Fruit fly (Drosophila melanogaster) whole organism, embryonic: ENCODE measurements around the gene CG4950.
A peak's percentile ranks its signal among the peaks of the same experiment; 100 is the strongest.

Experiments used
- CG10267 ChIP-seq: fragments of 200-800 bp; sonication (Bioruptor generic); optimal IDR thresholded peaks from 2 replicates; lab custom pipeline; 2018; ENCODE audit warnings: missing biosample characterization, mild to moderate bottlenecking, missing genetic modification characterization, moderate library complexity
- CG10321 ChIP-seq: fragments of 200-800 bp; sonication (Bioruptor generic); IDR thresholded peaks from 2 replicates; pipeline ENCODE4 v1.3.6; 2022; ENCODE audit warnings: missing biosample characterization, missing genetic modification characterization
- CG10959 ChIP-seq: fragments of 200-800 bp; sonication (Bioruptor generic); IDR thresholded peaks from 2 replicates; pipeline ENCODE4 v1.3.6; 2022; ENCODE audit warnings: missing biosample characterization, missing genetic modification characterization
- CG11456 ChIP-seq: fragments of 200-800 bp; sonication (Bioruptor generic); IDR thresholded peaks from 3 replicates; pipeline ENCODE4 v1.3.6; 2022; ENCODE audit warnings: missing biosample characterization, missing genetic modification characterization
- CG14710 ChIP-seq: fragments of 200-800 bp; sonication (Bioruptor generic); optimal IDR thresholded peaks from 3 replicates; lab custom pipeline; 2019; ENCODE audit warnings: missing biosample characterization, mild to moderate bottlenecking, missing genetic modification characterization, moderate library complexity
- CG1602 ChIP-seq: fragments of 200-800 bp; sonication (Bioruptor generic); optimal IDR thresholded peaks from 3 replicates; lab custom pipeline; 2016; ENCODE audit warnings: missing biosample characterization, missing genetic modification characterization
- CG17186 ChIP-seq: fragments of 200-800 bp; sonication (Bioruptor generic); optimal IDR thresholded peaks from 3 replicates; lab custom pipeline; 2017; ENCODE audit warnings: missing biosample characterization, missing genetic modification reagents, missing genetic modification characterization
- CG17385 ChIP-seq: fragments of 200-800 bp; sonication (Bioruptor generic); optimal IDR thresholded peaks from 3 replicates; lab custom pipeline; 2018; ENCODE audit warnings: missing biosample characterization, mild to moderate bottlenecking, missing genetic modification characterization
- CG18011 ChIP-seq: fragments of 200-800 bp; sonication (Bioruptor generic); optimal IDR thresholded peaks from 2 replicates; lab custom pipeline; 2017; ENCODE audit warnings: missing biosample characterization, missing genetic modification characterization, mild to moderate bottlenecking, moderate library complexity, missing genotype
- CG31365 ChIP-seq: fragments of 200-800 bp; sonication (Bioruptor generic); optimal IDR thresholded peaks from 2 replicates; lab custom pipeline; 2018; ENCODE audit warnings: missing biosample characterization, mild to moderate bottlenecking, missing genetic modification characterization
- CG3163 ChIP-seq: fragments of 200-800 bp; sonication (Bioruptor generic); optimal IDR thresholded peaks from 3 replicates; lab custom pipeline; 2016; ENCODE audit warnings: missing biosample characterization, missing genetic modification characterization
- CG4707 ChIP-seq: fragments of 200-800 bp; sonication (Bioruptor generic); optimal IDR thresholded peaks from 2 replicates; lab custom pipeline; 2018; ENCODE audit warnings: missing biosample characterization, mild to moderate bottlenecking, missing genetic modification characterization, moderate library complexity
- CG6813 ChIP-seq: fragments of 200-800 bp; sonication (Bioruptor generic); optimal IDR thresholded peaks from 2 replicates; lab custom pipeline; 2017; ENCODE audit warnings: missing biosample characterization, missing genetic modification characterization, mild to moderate bottlenecking, moderate library complexity, missing genetic modification reagents
- CG7357 ChIP-seq: fragments of 200-800 bp; sonication (Bioruptor generic); IDR thresholded peaks from 3 replicates; pipeline ENCODE4 v1.3.6; 2022; ENCODE audit warnings: missing biosample characterization, missing genetic modification characterization
- CG9437 ChIP-seq: fragments of 200-800 bp; sonication (Bioruptor generic); optimal IDR thresholded peaks from 2 replicates; lab custom pipeline; 2018; ENCODE audit warnings: missing biosample characterization, mild to moderate bottlenecking, missing genetic modification characterization
- CG9817 ChIP-seq: fragments of 200-800 bp; sonication (Bioruptor generic); optimal IDR thresholded peaks from 2 replicates; lab custom pipeline; 2018; ENCODE audit warnings: missing biosample characterization, mild to moderate bottlenecking, missing genetic modification characterization, moderate library complexity
- CHES-1-like ChIP-seq: fragments of 200-800 bp; sonication (Bioruptor generic); optimal IDR thresholded peaks from 2 replicates; lab custom pipeline; 2016; ENCODE audit warnings: missing biosample characterization, missing genetic modification characterization
- Dek ChIP-seq: fragments of 200-800 bp; sonication (Bioruptor generic); optimal IDR thresholded peaks from 3 replicates; lab custom pipeline; 2019; ENCODE audit warnings: missing biosample characterization, mild to moderate bottlenecking, missing genetic modification characterization, moderate library complexity
- Dref ChIP-seq: fragments of 200-800 bp; sonication (Bioruptor generic); IDR thresholded peaks from 2 replicates; pipeline ENCODE4 v1.3.6; 2022; ENCODE audit warnings: missing biosample characterization, missing genetic modification characterization
- Ets65A ChIP-seq: fragments of 200-800 bp; sonication (Bioruptor generic); peaks from one replicate; lab custom pipeline; 2016; ENCODE audit warnings: missing biosample characterization, missing genetic modification characterization
- Fer3 ChIP-seq: fragments of 200-800 bp; sonication (Bioruptor generic); optimal IDR thresholded peaks from 2 replicates; lab custom pipeline; 2018; ENCODE audit warnings: missing biosample characterization, mild to moderate bottlenecking, missing genetic modification characterization, moderate library complexity
- GATAe ChIP-seq: fragments of 200-800 bp; sonication (Bioruptor generic); conservative IDR thresholded peaks from 2 replicates; pipeline ENCODE4 v1.3.6; 2022; ENCODE audit warnings: missing biosample characterization, missing genetic modification characterization
- HLH3B ChIP-seq: fragments of 200-800 bp; sonication (Bioruptor generic); IDR thresholded peaks from 2 replicates; pipeline ENCODE4 v1.3.6; 2022; ENCODE audit warnings: missing biosample characterization, missing genetic modification characterization
- HLH4C ChIP-seq: fragments of 200-800 bp; sonication (Bioruptor generic); IDR thresholded peaks from 3 replicates; pipeline ENCODE4 v1.3.6; 2022; ENCODE audit warnings: missing biosample characterization, missing genetic modification characterization; ENCODE audit not compliant: partially characterized antibody
- HLH54F ChIP-seq: fragments of 200-800 bp; sonication (Bioruptor generic); optimal IDR thresholded peaks from 3 replicates; lab custom pipeline; 2016; ENCODE audit warnings: missing biosample characterization, missing genetic modification characterization
- Lpt ChIP-seq: fragments of >200 bp; optimal IDR thresholded peaks from 2 replicates; lab custom pipeline; 2018; ENCODE audit warnings: missing biosample characterization, missing genetic modification characterization
- MBD-R2 ChIP-seq: fragments of 200-800 bp; sonication (Bioruptor generic); IDR thresholded peaks from 2 replicates; pipeline ENCODE4 v1.3.6; 2022; ENCODE audit warnings: missing biosample characterization, missing genetic modification characterization
- MESR4 ChIP-seq: fragments of 200-800 bp; sonication (Bioruptor generic); optimal IDR thresholded peaks from 2 replicates; lab custom pipeline; 2018; ENCODE audit warnings: missing biosample characterization, mild to moderate bottlenecking, missing genetic modification characterization, moderate library complexity
- Scr ChIP-seq: fragments of 200-800 bp; sonication (Bioruptor generic); IDR thresholded peaks from 2 replicates; pipeline ENCODE4 v1.3.6; 2022; ENCODE audit warnings: missing biosample characterization, missing genetic modification characterization; ENCODE audit not compliant: partially characterized antibody
- Sin3A ChIP-seq: fragments of >200 bp; optimal IDR thresholded peaks from 2 replicates; lab custom pipeline; 2018
- Sry-δ ChIP-seq: fragments of 200-800 bp; sonication (Bioruptor generic); optimal IDR thresholded peaks from 2 replicates; lab custom pipeline; 2016; ENCODE audit warnings: missing biosample characterization, missing genetic modification characterization
- az2 ChIP-seq: fragments of 200-800 bp; sonication (Bioruptor generic); optimal IDR thresholded peaks from 3 replicates; lab custom pipeline; 2016; ENCODE audit warnings: missing biosample characterization, missing genetic modification characterization
- br ChIP-seq: fragments of >200 bp; optimal IDR thresholded peaks from 2 replicates; lab custom pipeline; 2017
- btn ChIP-seq: fragments of 200-800 bp; sonication (Bioruptor generic); optimal IDR thresholded peaks from 2 replicates; lab custom pipeline; 2016; ENCODE audit warnings: missing biosample characterization, missing genetic modification characterization
- cas ChIP-seq: fragments of 200-800 bp; sonication (Bioruptor generic); IDR thresholded peaks from 2 replicates; pipeline ENCODE4 v1.3.6; 2022; ENCODE audit warnings: missing biosample characterization, missing genetic modification characterization
- cato ChIP-seq: fragments of 200-800 bp; sonication (Bioruptor generic); optimal IDR thresholded peaks from 2 replicates; lab custom pipeline; 2016; ENCODE audit warnings: missing biosample characterization, missing genetic modification characterization, borderline replicate concordance
- caup ChIP-seq: fragments of 200-800 bp; sonication (Bioruptor generic); optimal IDR thresholded peaks from 3 replicates; lab custom pipeline; 2017; ENCODE audit warnings: missing biosample characterization, mild to moderate bottlenecking, missing genetic modification characterization, moderate library complexity; ENCODE audit not compliant: severe bottlenecking
- chn ChIP-seq: fragments of 200-800 bp; sonication (Bioruptor generic); optimal IDR thresholded peaks from 2 replicates; lab custom pipeline; 2016; ENCODE audit warnings: missing biosample characterization, missing genetic modification characterization
- ci ChIP-seq: fragments of 200-800 bp; sonication (Bioruptor generic); IDR thresholded peaks from 3 replicates; pipeline ENCODE4 v1.3.6; 2022; ENCODE audit warnings: missing biosample characterization, missing genetic modification characterization
- corto ChIP-seq: fragments of 200-800 bp; sonication (Bioruptor generic); optimal IDR thresholded peaks from 2 replicates; lab custom pipeline; 2016; ENCODE audit warnings: missing biosample characterization, mild to moderate bottlenecking, missing genetic modification characterization, moderate library complexity
- dm ChIP-seq: fragments of 200-800 bp; sonication (Bioruptor generic); optimal IDR thresholded peaks from 3 replicates; lab custom pipeline; 2016; ENCODE audit warnings: missing biosample characterization, missing genetic modification characterization
- knrl ChIP-seq: fragments of 200-800 bp; sonication (Bioruptor generic); IDR thresholded peaks from 3 replicates; pipeline ENCODE4 v1.3.6; 2022; ENCODE audit warnings: missing biosample characterization, missing genetic modification characterization; ENCODE audit not compliant: partially characterized antibody
- lmd ChIP-seq: fragments of 200-800 bp; sonication (Bioruptor generic); IDR thresholded peaks from 2 replicates; pipeline ENCODE4 v1.3.6; 2022; ENCODE audit warnings: missing biosample characterization, missing genetic modification characterization
- mirr ChIP-seq: fragments of 200-800 bp; sonication (Bioruptor generic); optimal IDR thresholded peaks from 3 replicates; lab custom pipeline; 2018; ENCODE audit warnings: missing biosample characterization, mild to moderate bottlenecking, missing genetic modification characterization
- pita ChIP-seq: fragments of 200-800 bp; sonication (Bioruptor generic); optimal IDR thresholded peaks from 2 replicates; lab custom pipeline; 2017; ENCODE audit warnings: missing biosample characterization, mild to moderate bottlenecking, missing genetic modification characterization
- slbo ChIP-seq: fragments of 200-800 bp; sonication (Bioruptor generic); IDR thresholded peaks from 2 replicates; pipeline ENCODE4 v1.3.6; 2022; ENCODE audit warnings: missing biosample characterization, missing genetic modification characterization
- sna ChIP-seq: fragments of 200-800 bp; sonication (Bioruptor generic); IDR thresholded peaks from 2 replicates; pipeline ENCODE4 v1.3.6; 2022; ENCODE audit warnings: missing biosample characterization, missing genetic modification characterization; ENCODE audit not compliant: partially characterized antibody
- sob ChIP-seq: fragments of 200-800 bp; sonication (Bioruptor generic); IDR thresholded peaks from 2 replicates; pipeline ENCODE4 v1.3.6; 2022; ENCODE audit warnings: missing biosample characterization, missing genetic modification characterization
- tna ChIP-seq: fragments of 200-800 bp; sonication (Bioruptor generic); IDR thresholded peaks from 2 replicates; pipeline ENCODE4 v1.3.6; 2022; ENCODE audit warnings: missing biosample characterization, missing genetic modification characterization; ENCODE audit not compliant: partially characterized antibody
- ttk ChIP-seq: fragments of 200-800 bp; sonication (Bioruptor generic); IDR thresholded peaks from 2 replicates; pipeline ENCODE4 v2.1.2; 2022; ENCODE audit warnings: missing biosample characterization, missing genetic modification characterization
- wek ChIP-seq: fragments of 200-800 bp; sonication (Bioruptor generic); optimal IDR thresholded peaks from 3 replicates; lab custom pipeline; 2018; ENCODE audit warnings: missing biosample characterization, mild to moderate bottlenecking, missing genetic modification characterization, moderate library complexity
- zen2 ChIP-seq: fragments of 200-800 bp; sonication (Bioruptor generic); IDR thresholded peaks from 3 replicates; pipeline ENCODE4 v1.3.6; 2022; ENCODE audit warnings: missing biosample characterization, missing genetic modification characterization; ENCODE audit not compliant: partially characterized antibody

CG4950 gene

dm6 chr3L:16231857-16232256 lies 36.1 kb downstream of the CG4950 start, which contains the start of the genes PDCD-5 and MED10 (continued):
- TF ChIP-seq GATAe (no peak), CG10959 (GFP tag; lab: Robert Waterston, UW) (peak; percentile 33; the same call in 1 of the 2 replicates), CG9817 (tag; lab: Kevin White, UChicago) (no peak), CG10267 (tag; lab: Kevin White, UChicago) (peak; percentile 34), Sin3A (lab: Kevin White, UChicago) (peak; percentile 72), btn (GFP tag; lab: Kevin White, UChicago) (no peak), CG1602 (GFP tag; lab: Kevin White, UChicago) (no peak), zen2 (GFP tag; lab: Robert Waterston, UW) (no peak), caup (GFP tag; lab: Kevin White, UChicago) (no peak), ttk (GFP tag; lab: Robert Waterston, UW) (no peak), chn (GFP tag; lab: Kevin White, UChicago) (no peak), CG3163 (GFP tag; lab: Kevin White, UChicago) (no peak), tna (no peak), sob (GFP tag; lab: Robert Waterston, UW) (peak; percentile 44; the same call in 1 of the 2 replicates), CG7357 (GFP tag; lab: Robert Waterston, UW) (no peak), Dek (no peak), CG31365 (tag; lab: Kevin White, UChicago) (no peak), cato (GFP tag; lab: Kevin White, UChicago) (no peak), HLH4C (GFP tag; lab: Robert Waterston, UW) (no peak), CG10321 (GFP tag; lab: Robert Waterston, UW) (no peak), HLH54F (no peak), Ets65A (GFP tag; lab: Kevin White, UChicago) (no peak), CHES-1-like (GFP tag; lab: Kevin White, UChicago) (peak; percentile 31), CG14710 (tag; lab: Kevin White, UChicago) (peak; percentile 83), Fer3 (no peak), CG4707 (GFP tag; lab: Kevin White, UChicago) (no peak), lmd (GFP tag; lab: Robert Waterston, UW) (no peak), CG17385 (peak; percentile 99), Dref (peak; percentile 45), ci (GFP tag; lab: Robert Waterston, UW) (no peak), knrl (GFP tag; lab: Robert Waterston, UW) (peak; percentile 30; the same call in 1 of the 3 replicates), az2 (GFP tag; lab: Kevin White, UChicago) (no peak), Lpt (GFP tag; lab: Kevin White, UChicago) (no peak), CG11456 (GFP tag; lab: Robert Waterston, UW) (no peak), MESR4 (GFP tag; lab: Kevin White, UChicago) (peak; percentile 92), Scr (GFP tag; lab: Robert Waterston, UW) (peak; percentile 46), mirr (no peak), slbo (GFP tag; lab: Robert Waterston, UW) (no peak), sna (GFP tag; lab: Robert Waterston, UW) (0 out of 2 replicates have a peak, but pooled peaks have one; percentile 29), HLH3B (no peak), MBD-R2 (GFP tag; lab: Robert Waterston, UW) (peak; percentile 96), CG9437 (GFP tag; lab: Kevin White, UChicago) (no peak), cas (no peak), CG18011 (GFP tag; lab: Kevin White, UChicago) (no peak), pita (GFP tag; lab: Kevin White, UChicago) (no peak), CG17186 (peak; percentile 62), Sry-δ (GFP tag; lab: Kevin White, UChicago) (peak; percentile 57), br (lab: Kevin White, UChicago) (no peak), dm (GFP tag; lab: Kevin White, UChicago) (peak; percentile 70), corto (GFP tag; lab: Kevin White, UChicago) (no peak), wek (GFP tag; lab: Kevin White, UChicago) (no peak), CG6813 (GFP tag; lab: Kevin White, UChicago) (no peak)
